Worm (Caenorhabditis elegans) whole organism, L1 larva: ENCODE results near the gene gst-1.

Experiments
- C16A3.4 ChIP-seq: fragments of 150-350 bp; optimal IDR thresholded peaks from 2 replicates; lab custom pipeline; 2014; ENCODE audit warnings: missing biosample characterization, missing genetic modification characterization
- F16B12.6 ChIP-seq: fragments of 150-350 bp; optimal IDR thresholded peaks from 2 replicates; lab custom pipeline; 2014; ENCODE audit warnings: missing biosample characterization, missing genetic modification characterization
- aha-1 ChIP-seq: fragments of 150-350 bp; optimal IDR thresholded peaks from 2 replicates; lab custom pipeline; 2014; ENCODE audit warnings: missing biosample characterization, missing genetic modification characterization
- aly-2 ChIP-seq: fragments of 150-350 bp; optimal IDR thresholded peaks from 2 replicates; lab custom pipeline; 2014; ENCODE audit warnings: missing biosample characterization, missing genetic modification characterization
- blmp-1 ChIP-seq: fragments of 150-350 bp; optimal IDR thresholded peaks from 2 replicates; lab custom pipeline; 2014; ENCODE audit warnings: missing biosample characterization, missing genetic modification characterization
- ceh-63 ChIP-seq: fragments of 200-800 bp; sonication (Bioruptor generic); optimal IDR thresholded peaks from 2 replicates; lab custom pipeline; 2018; ENCODE audit warnings: mild to moderate bottlenecking, missing genetic modification characterization, missing compliant biosample characterization
- ceh-8 ChIP-seq: fragments of 200-800 bp; sonication (Bioruptor generic); optimal IDR thresholded peaks from 2 replicates; lab custom pipeline; 2018; ENCODE audit warnings: mild to moderate bottlenecking, missing genetic modification characterization, moderate library complexity, missing compliant biosample characterization
- ceh-82 ChIP-seq, 3 experiments: fragments of 150-350 bp in 1 of 3; sonication (generic microtip) in 2 of 3; optimal IDR thresholded peaks; 2 replicates each; lab custom pipeline; 2014 to 2017; ENCODE audit warnings: missing biosample characterization in 3 of 3, missing genetic modification characterization in 3 of 3
- ceh-88 ChIP-seq: fragments of 200-800 bp; sonication (Bioruptor generic); IDR thresholded peaks from 2 replicates; pipeline ENCODE4 v1.3.6; 2022; ENCODE audit warnings: missing genetic modification characterization, missing compliant biosample characterization
- ceh-90 ChIP-seq: sonication (generic microtip); optimal IDR thresholded peaks from 2 replicates; lab custom pipeline; 2016; ENCODE audit warnings: missing genetic modification characterization, missing compliant biosample characterization
- dsc-1 ChIP-seq: sonication (generic microtip); optimal IDR thresholded peaks from 2 replicates; lab custom pipeline; 2016; ENCODE audit warnings: mild to moderate bottlenecking, missing genetic modification characterization, missing compliant biosample characterization
- efl-1 ChIP-seq, 4 experiments: fragments of 150-350 bp; optimal IDR thresholded peaks in 3 of 4; peaks in 1 of 4; 1 replicate in 1 of 4; 2 replicates in 3 of 4; lab custom pipeline; 2014; ENCODE audit warnings: missing biosample characterization in 2 of 4, missing genetic modification characterization in 2 of 4, missing genetic modification reagents in 2 of 4
- efl-3 ChIP-seq: fragments of 200-800 bp; sonication (Bioruptor generic); optimal IDR thresholded peaks from 2 replicates; lab custom pipeline; 2018; ENCODE audit warnings: mild to moderate bottlenecking, missing genetic modification characterization, missing compliant biosample characterization
- elt-2 ChIP-seq: sonication (generic microtip); optimal IDR thresholded peaks from 2 replicates; lab custom pipeline; 2016; ENCODE audit warnings: missing genetic modification characterization, mild to moderate bottlenecking, inconsistent platforms, missing compliant biosample characterization, missing genetic modification reagents
- fkh-8 ChIP-seq: sonication (generic microtip); optimal IDR thresholded peaks from 2 replicates; lab custom pipeline; 2016; ENCODE audit warnings: mild to moderate bottlenecking, missing genetic modification characterization, missing compliant biosample characterization
- fos-1 ChIP-seq: fragments of 150-350 bp; optimal IDR thresholded peaks from 2 replicates; lab custom pipeline; 2014; ENCODE audit warnings: missing biosample characterization, missing genetic modification characterization
- grh-1 ChIP-seq: fragments of 200-800 bp; sonication (Bioruptor generic); IDR thresholded peaks from 2 replicates; pipeline ENCODE4 v1.3.6; 2022; ENCODE audit warnings: missing genetic modification reagents, missing genetic modification characterization, missing compliant biosample characterization
- hlh-17 ChIP-seq: fragments of 200-800 bp; sonication (Bioruptor generic); optimal IDR thresholded peaks from 2 replicates; lab custom pipeline; 2018; ENCODE audit warnings: missing genetic modification characterization, mild to moderate bottlenecking, missing compliant biosample characterization, moderate library complexity, borderline replicate concordance
- hpl-2 ChIP-seq: fragments of 150-350 bp; optimal IDR thresholded peaks from 2 replicates; lab custom pipeline; 2014; ENCODE audit warnings: missing biosample characterization, missing genetic modification reagents, missing genetic modification characterization
- lin-14 ChIP-seq: fragments of 200-800 bp; sonication (Bioruptor generic); optimal IDR thresholded peaks from 2 replicates; lab custom pipeline; 2018; ENCODE audit warnings: mild to moderate bottlenecking, missing genetic modification characterization, moderate library complexity, missing compliant biosample characterization
- lin-39 ChIP-seq: fragments of 150-350 bp; optimal IDR thresholded peaks from 2 replicates; lab custom pipeline; 2014; ENCODE audit warnings: missing biosample characterization, missing genetic modification reagents, missing genetic modification characterization
- mab-9 ChIP-seq: fragments of 200-800 bp; sonication (Bioruptor generic); IDR thresholded peaks from 2 replicates; pipeline ENCODE4 v1.3.6; 2022; ENCODE audit warnings: missing genetic modification reagents, missing genetic modification characterization, missing compliant biosample characterization
- mdl-1 ChIP-seq, 2 experiments: fragments of 150-350 bp; optimal IDR thresholded peaks; 2 replicates each; lab custom pipeline; 2014 to 2017; ENCODE audit warnings: missing biosample characterization in 2 of 2, missing genetic modification characterization in 2 of 2, inconsistent platforms in 1 of 2
- mep-1 ChIP-seq: fragments of 150-350 bp; optimal IDR thresholded peaks from 2 replicates; lab custom pipeline; 2014; ENCODE audit warnings: missing biosample characterization, missing genetic modification characterization
- nhr-11 ChIP-seq: fragments of 150-350 bp; optimal IDR thresholded peaks from 2 replicates; lab custom pipeline; 2014; ENCODE audit warnings: missing biosample characterization, missing genetic modification characterization
- nhr-237 ChIP-seq: fragments of 150-350 bp; optimal IDR thresholded peaks from 2 replicates; lab custom pipeline; 2014; ENCODE audit warnings: missing biosample characterization, missing genetic modification characterization
- nhr-71 ChIP-seq: sonication (generic microtip); optimal IDR thresholded peaks from 2 replicates; lab custom pipeline; 2016; ENCODE audit warnings: mild to moderate bottlenecking, missing genetic modification characterization, moderate library complexity, missing compliant biosample characterization
- nhr-76 ChIP-seq: sonication (generic microtip); optimal IDR thresholded peaks from 2 replicates; lab custom pipeline; 2017; ENCODE audit warnings: missing biosample characterization, missing genetic modification characterization
- nhr-85 ChIP-seq: sonication (generic microtip); peaks from one replicate; lab custom pipeline; 2016; ENCODE audit warnings: missing genetic modification characterization, inconsistent platforms, missing compliant biosample characterization
- nhr-90 ChIP-seq: sonication (generic microtip); optimal IDR thresholded peaks from 2 replicates; lab custom pipeline; 2016; ENCODE audit warnings: mild to moderate bottlenecking, missing genetic modification characterization, missing compliant biosample characterization; ENCODE audit not compliant: poor library complexity
- pag-3 ChIP-seq: sonication (generic microtip); optimal IDR thresholded peaks from 2 replicates; lab custom pipeline; 2017; ENCODE audit warnings: missing genetic modification characterization, mild to moderate bottlenecking, missing compliant biosample characterization, antibody characterized with exemption, borderline replicate concordance; ENCODE audit not compliant: insufficient read depth
- pax-3 ChIP-seq: fragments of 200-800 bp; sonication (Bioruptor generic); optimal IDR thresholded peaks from 2 replicates; lab custom pipeline; 2018; ENCODE audit warnings: mild to moderate bottlenecking, missing genetic modification characterization, moderate library complexity, missing compliant biosample characterization
- rnt-1 ChIP-seq: sonication (generic microtip); optimal IDR thresholded peaks from 2 replicates; lab custom pipeline; 2016; ENCODE audit warnings: mild to moderate bottlenecking, missing genetic modification characterization, moderate library complexity, missing compliant biosample characterization
- skn-1 ChIP-seq: fragments of 150-350 bp; optimal IDR thresholded peaks from 2 replicates; lab custom pipeline; 2014; ENCODE audit warnings: missing biosample characterization, missing genetic modification characterization
- snpc-4 ChIP-seq: fragments of 150-350 bp; optimal IDR thresholded peaks from 2 replicates; lab custom pipeline; 2014; ENCODE audit warnings: missing biosample characterization, missing genetic modification characterization
- snu-23 ChIP-seq: sonication (generic microtip); optimal IDR thresholded peaks from 2 replicates; lab custom pipeline; 2016; ENCODE audit warnings: missing genetic modification characterization, missing compliant biosample characterization
- sptf-1 ChIP-seq: fragments of 150-350 bp; optimal IDR thresholded peaks from 2 replicates; lab custom pipeline; 2014; ENCODE audit warnings: missing biosample characterization, missing genetic modification characterization
- swsn-7 ChIP-seq: sonication (generic microtip); optimal IDR thresholded peaks from 2 replicates; lab custom pipeline; 2016; ENCODE audit warnings: missing genetic modification characterization, missing compliant biosample characterization
- tbx-2 ChIP-seq: sonication (generic microtip); optimal IDR thresholded peaks from 2 replicates; lab custom pipeline; 2016; ENCODE audit warnings: missing genetic modification characterization, missing compliant biosample characterization
- unc-130 ChIP-seq: fragments of 150-350 bp; optimal IDR thresholded peaks from 2 replicates; lab custom pipeline; 2017; ENCODE audit warnings: missing biosample characterization, missing genetic modification characterization, inconsistent platforms
- unc-30 ChIP-seq: sonication (generic microtip); optimal IDR thresholded peaks from 2 replicates; lab custom pipeline; 2017; ENCODE audit warnings: missing biosample characterization, missing genetic modification characterization
- xbp-1 ChIP-seq: sonication (generic microtip); optimal IDR thresholded peaks from 2 replicates; lab custom pipeline; 2016; ENCODE audit warnings: missing genetic modification characterization, missing compliant biosample characterization
- zag-1 ChIP-seq: fragments of 150-350 bp; optimal IDR thresholded peaks from 2 replicates; lab custom pipeline; 2014; ENCODE audit warnings: missing biosample characterization, missing genetic modification characterization
- zip-4 ChIP-seq: fragments of 200-800 bp; sonication (Bioruptor generic); optimal IDR thresholded peaks from 2 replicates; lab custom pipeline; 2018; ENCODE audit warnings: mild to moderate bottlenecking, missing genetic modification characterization, moderate library complexity, missing compliant biosample characterization
- ztf-4 ChIP-seq: fragments of 150-350 bp; optimal IDR thresholded peaks from 2 replicates; lab custom pipeline; 2014; ENCODE audit warnings: missing biosample characterization, missing genetic modification characterization

Gene gst-1

DNA sequence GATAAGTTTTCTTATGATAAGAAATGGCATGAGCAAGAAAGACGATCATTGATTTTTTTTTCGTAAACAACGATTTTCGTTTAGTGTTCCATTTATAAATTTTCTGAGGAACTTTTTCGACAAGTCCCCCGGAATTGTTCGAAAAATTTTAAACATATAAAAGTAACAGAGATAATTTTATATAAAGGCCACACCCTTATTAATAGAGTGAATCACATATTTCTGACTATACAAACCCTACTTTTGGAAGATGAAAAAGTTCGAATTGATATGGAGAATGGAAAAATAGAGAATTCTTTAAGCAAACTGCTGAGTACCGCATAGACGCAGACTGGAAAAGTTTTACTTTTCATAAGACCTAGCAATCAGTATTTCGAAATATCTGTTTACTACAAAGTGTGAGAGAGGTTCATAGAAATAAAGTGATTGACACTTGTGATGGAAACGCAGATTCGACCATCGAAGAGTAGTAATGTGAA is 8.0 kb upstream of the gst-1 start (continued):
- no peak for TF ChIP-seq hlh-17 (GFP tag; lab: Kevin White, UChicago)
- peak; percentile 91 for TF ChIP-seq nhr-237
- TF ChIP-seq nhr-71 (tag; lab: Kevin White, UChicago) = peak; percentile 93
- TF ChIP-seq aly-2 (tag; lab: Kevin White, UChicago) = peak; percentile 99
- TF ChIP-seq C16A3.4 = peak; percentile 76
- TF ChIP-seq dsc-1 (tag; lab: Kevin White, UChicago) = peak; percentile 52
- no peak for TF ChIP-seq ceh-63
- peak; percentile 75 for TF ChIP-seq fkh-8 (tag; lab: Kevin White, UChicago)
- TF ChIP-seq snu-23 (GFP tag; lab: Kevin White, UChicago) = peak; percentile 89
- TF ChIP-seq elt-2 = peak; percentile 62
- peak; percentile 68 for TF ChIP-seq grh-1 (GFP tag; lab: Robert Waterston, UW)
- no peak for TF ChIP-seq aha-1 (tag; lab: Kevin White, UChicago)
- no peak for TF ChIP-seq unc-130 (tag; lab: Kevin White, UChicago)
- TF ChIP-seq tbx-2 (tag; lab: Kevin White, UChicago) = peak; percentile 6
- no peak for TF ChIP-seq efl-3 (GFP tag; lab: Kevin White, UChicago)
- TF ChIP-seq zip-4 (GFP tag; lab: Kevin White, UChicago) = peak; percentile 43
- peak; percentile 97 for TF ChIP-seq skn-1 (tag; lab: Kevin White, UChicago)
- peak; percentile 70 for TF ChIP-seq nhr-90 (tag; lab: Kevin White, UChicago)
- TF ChIP-seq ceh-8 = no peak
- TF ChIP-seq rnt-1 (tag; lab: Kevin White, UChicago) = peak; percentile 75
- no peak for TF ChIP-seq nhr-11 (tag; lab: Kevin White, UChicago)
- TF ChIP-seq swsn-7 (tag; lab: Kevin White, UChicago) = peak; percentile 84
- no peak for TF ChIP-seq sptf-1
- no peak for TF ChIP-seq nhr-76 (tag; lab: Kevin White, UChicago)
- peak; percentile 81 for TF ChIP-seq pax-3 (tag; lab: Kevin White, UChicago)
- peak; percentile 36 for TF ChIP-seq pag-3 (tag; lab: Kevin White, UChicago)
- TF ChIP-seq nhr-85 (tag; lab: Kevin White, UChicago) = peak; percentile 95
- peak; percentile 35 for TF ChIP-seq hpl-2 (GFP tag; lab: Kevin White, UChicago)
- peak in 1 of 2 experiments; percentile 63 for TF ChIP-seq mdl-1 (tag; optimal IDR thresholded peaks at IDR 0.05; lab: Kevin White, UChicago)
- TF ChIP-seq zag-1 (tag; lab: Kevin White, UChicago) = no peak
- peak; percentile 98 for TF ChIP-seq mep-1 (tag; lab: Kevin White, UChicago)

DNA sequence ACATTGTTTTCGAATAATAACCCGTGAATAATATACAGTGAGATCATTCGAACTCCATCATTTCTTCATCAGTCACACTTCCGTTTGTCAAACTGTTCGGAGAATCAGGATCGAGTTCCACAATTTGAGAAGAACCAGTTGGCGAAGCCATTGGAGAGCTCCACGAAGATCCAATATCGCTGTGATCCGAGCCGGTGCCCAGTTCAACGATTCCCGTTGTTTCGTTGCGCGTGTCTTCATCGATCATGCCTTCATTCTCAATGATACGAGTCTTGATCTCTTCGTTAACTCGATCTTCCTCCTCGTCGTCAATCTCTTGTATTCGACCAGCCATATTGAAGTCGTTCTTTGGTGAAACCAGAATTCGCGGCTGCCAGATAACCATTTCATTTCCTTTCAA is 7.4 kb upstream of the gst-1 start:
- TF ChIP-seq efl-1 (optimal IDR thresholded peaks at IDR 0.05; lab: Kevin White, UChicago) (no peak), efl-1 (GFP tag; optimal IDR thresholded peaks at IDR 0.05 in 1 of 2; lab: Kevin White, UChicago) (peak in 1 of 2 experiments; percentile 92), grh-1 (GFP tag; lab: Robert Waterston, UW) (0 out of 2 replicates have a peak, but pooled peaks have one; percentile 4), ceh-63 (peak; percentile 4), hpl-2 (GFP tag; lab: Kevin White, UChicago) (no peak), elt-2 (no peak), pax-3 (tag; lab: Kevin White, UChicago) (no peak), snpc-4 (tag; lab: Kevin White, UChicago) (no peak), nhr-11 (tag; lab: Kevin White, UChicago) (no peak), pag-3 (tag; lab: Kevin White, UChicago) (no peak)

DNA sequence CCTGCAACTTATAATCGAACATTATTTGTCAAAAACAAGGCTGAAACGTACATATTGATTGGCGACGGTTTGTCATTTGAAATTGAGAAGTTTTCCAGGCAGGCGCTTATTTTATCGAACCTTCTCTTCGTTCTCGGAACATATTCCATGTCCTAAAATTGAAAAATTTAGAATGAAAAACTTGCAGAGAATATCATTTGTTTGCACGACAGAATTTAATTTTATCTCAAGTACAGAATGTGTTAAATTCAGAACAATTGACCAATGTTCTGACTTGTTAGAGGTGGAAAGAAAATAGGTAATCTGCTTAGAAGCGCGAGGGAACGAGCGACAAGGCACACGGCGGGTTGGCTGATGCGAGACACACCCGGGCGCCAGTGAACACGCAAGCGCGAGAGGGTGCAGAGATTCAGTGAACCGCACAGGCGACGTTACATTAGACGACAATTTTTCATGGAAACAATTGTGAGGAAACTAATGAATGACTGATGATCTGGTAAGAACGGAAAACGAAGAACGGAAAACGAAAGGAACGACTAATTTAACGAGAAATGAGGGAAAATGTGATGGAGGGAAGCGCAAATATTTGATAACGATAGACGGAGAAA is 6.7 kb upstream of the gst-1 start:
- TF ChIP-seq nhr-76 (tag; lab: Kevin White, UChicago) (no peak), ceh-82 (tag; optimal IDR thresholded peaks at IDR 0.05; lab: Kevin White, UChicago) (peak in 2 of 3 experiments; percentile 36 to 58), snu-23 (GFP tag; lab: Kevin White, UChicago) (peak; percentile 72), F16B12.6 (tag; lab: Kevin White, UChicago) (peak; percentile 60), rnt-1 (tag; lab: Kevin White, UChicago) (peak; percentile 49), lin-14 (GFP tag; lab: Kevin White, UChicago) (peak; percentile 67), lin-39 (no peak), mab-9 (GFP tag; lab: Robert Waterston, UW) (peak; percentile 62), fkh-8 (tag; lab: Kevin White, UChicago) (peak; percentile 66), unc-130 (tag; lab: Kevin White, UChicago) (peak; percentile 48), ceh-88 (GFP tag; lab: Robert Waterston, UW) (peak; percentile 41; the same call in 1 of the 2 replicates), ztf-4 (peak; percentile 1), unc-30 (tag; lab: Kevin White, UChicago) (no peak), ceh-90 (tag; lab: Kevin White, UChicago) (no peak), xbp-1 (peak; percentile 49), fos-1 (tag; lab: Kevin White, UChicago) (no peak), aly-2 (tag; lab: Kevin White, UChicago) (peak; percentile 7), efl-1 (optimal IDR thresholded peaks at IDR 0.05; lab: Kevin White, UChicago) (peak; percentile 49 to 50), efl-1 (GFP tag; optimal IDR thresholded peaks at IDR 0.05 in 1 of 2; lab: Kevin White, UChicago) (peak in 1 of 2 experiments; percentile 87), pag-3 (tag; lab: Kevin White, UChicago) (peak; percentile 6), nhr-71 (tag; lab: Kevin White, UChicago) (peak; percentile 58), blmp-1 (peak; percentile 31)
